Fruit fly (Drosophila melanogaster): ENCODE measurements around the gene CG3081.

DNA sequence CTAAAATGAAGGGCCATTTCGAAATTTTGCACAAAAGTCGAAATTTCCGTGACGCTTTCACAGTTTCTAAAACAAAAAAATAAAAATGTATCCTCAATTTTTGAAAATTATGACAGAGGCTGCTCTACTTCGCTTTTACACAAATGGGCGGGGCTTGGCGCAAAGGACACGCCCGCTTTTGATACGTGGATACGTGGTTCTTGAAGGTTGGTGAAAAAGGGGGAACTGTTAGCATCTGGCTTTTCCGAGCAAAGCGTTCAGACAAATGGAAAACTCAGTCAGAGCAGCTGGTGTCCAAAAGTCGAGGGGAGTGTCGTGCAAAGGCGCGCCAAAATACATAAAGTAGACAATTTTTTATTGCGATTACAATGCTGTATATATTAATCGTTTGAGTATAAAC is 981 bp upstream of the CG3081 start, which contains the start of gene CG3062:
- no peak for TF ChIP-seq Sin3A (optimal IDR thresholded peaks at IDR 0.05)
- no peak for TF ChIP-seq jing (GFP tag; optimal IDR thresholded peaks at IDR 0.05)
- TF ChIP-seq CG30020 (tag; optimal IDR thresholded peaks at IDR 0.05), result no peak
- TF ChIP-seq H15 (GFP tag; IDR thresholded peaks at IDR 0.05), result no peak
- no peak for TF ChIP-seq CG14860 (GFP tag; IDR thresholded peaks at IDR 0.05; ENCODE audit: partially characterized antibody)

All from whole organism, embryonic.